Comparison of ENCODE assay signal across 5 fruit fly cellular contexts in the genomic region with DNA sequence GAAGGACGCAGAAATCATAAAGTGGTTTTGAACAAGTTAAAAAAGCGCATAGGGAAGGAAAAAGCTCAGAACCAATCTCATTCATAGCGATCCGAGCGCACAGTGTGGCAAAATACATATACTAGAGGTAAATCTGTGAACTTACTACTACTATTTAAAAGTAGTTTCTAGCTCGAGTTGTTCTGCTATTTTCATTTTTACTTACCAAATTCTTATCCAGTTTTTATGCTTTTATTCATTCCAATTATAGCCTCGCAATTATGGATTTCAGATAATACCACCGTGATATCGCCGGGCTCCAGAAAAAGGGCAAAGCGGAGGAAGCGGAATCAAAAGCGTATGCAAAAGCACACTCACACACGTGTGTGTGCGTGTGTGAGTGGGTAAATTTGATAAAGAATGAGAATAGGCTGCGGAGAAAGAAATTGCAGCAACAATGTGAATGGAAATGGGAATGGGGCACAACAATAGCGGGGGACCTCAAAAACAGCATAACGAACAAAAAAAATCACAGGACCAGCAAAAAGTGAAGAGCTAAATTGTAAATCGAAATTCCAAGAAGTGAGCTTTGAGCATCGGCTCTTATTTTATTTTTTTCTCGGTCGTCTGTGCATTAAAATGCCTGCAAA.
TF ChIP-seq lines count a peak whose summit lies in the region.

No protein-coding gene starts in this region.

- no peak for TF ChIP-seq CTCF in whole organism, embryonic (GFP tag; optimal IDR thresholded peaks at IDR 0.05; lab: Kevin White, UChicago)

TF ChIP-seq in whole organism, adult, 20 proteins besides CTCF, POLR2A, EP300 and RAD21:
- TF ChIP-seq tj (GFP tag; optimal IDR thresholded peaks at IDR 0.05; lab: Kevin White, UChicago) = peak; percentile 44
- TF ChIP-seq bab1 (GFP tag; optimal IDR thresholded peaks at IDR 0.05; lab: Kevin White, UChicago) = no peak

TF ChIP-seq in whole organism, embryonic, 481 proteins besides CTCF, POLR2A, EP300 and RAD21:
- TF ChIP-seq nom (GFP tag; optimal IDR thresholded peaks at IDR 0.05; lab: Kevin White, UChicago) (peak; percentile 26), pfk (GFP tag; optimal IDR thresholded peaks at IDR 0.05; lab: Kevin White, UChicago) (no peak), Drgx (GFP tag; IDR thresholded peaks at IDR 0.05; lab: Robert Waterston, UW) (peak; percentile 56), zfh1 (GFP tag; IDR thresholded peaks at IDR 0.05; lab: Robert Waterston, UW) (peak; percentile 51; the same call in 1 of the 3 replicates), bsh (GFP tag; optimal IDR thresholded peaks at IDR 0.05; lab: Kevin White, UChicago) (peak in 1 of 2 experiments; percentile 61), so (GFP tag; IDR thresholded peaks at IDR 0.05; lab: Robert Waterston, UW) (0 out of 3 replicates have a peak, but pooled peaks have one; percentile 15), kay (GFP tag; optimal IDR thresholded peaks at IDR 0.05; lab: Kevin White, UChicago) (no peak), CG6689 (GFP tag; IDR thresholded peaks at IDR 0.05; lab: Robert Waterston, UW) (peak; percentile 39; the same call in 1 of the 2 replicates), Ets65A (GFP tag; lab: Kevin White, UChicago) (peak; percentile 61), CG4730 (GFP tag; IDR thresholded peaks at IDR 0.05; lab: Robert Waterston, UW) (0 out of 2 replicates have a peak, but pooled peaks have one; percentile 11), lbe (GFP tag; optimal IDR thresholded peaks at IDR 0.05; lab: Kevin White, UChicago) (peak; percentile 81), CG17361 (GFP tag; IDR thresholded peaks at IDR 0.05; lab: Robert Waterston, UW) (no peak), sens (GFP tag; lab: Kevin White, UChicago) (peak; percentile 61), sd (tag; optimal IDR thresholded peaks at IDR 0.05; lab: Kevin White, UChicago) (no peak)
TF ChIP-seq in whole organism, embryonic: peak in this region for 10.

TF ChIP-seq in whole organism, prepupa, 60 proteins besides CTCF, POLR2A, EP300 and RAD21 (continues in another document):
- TF ChIP-seq Eip93F (GFP tag; optimal IDR thresholded peaks at IDR 0.05; lab: Kevin White, UChicago) (no peak), CG3032 (tag; optimal IDR thresholded peaks at IDR 0.05; lab: Kevin White, UChicago) (peak; percentile 86), Sox15 (GFP tag; optimal IDR thresholded peaks at IDR 0.05; lab: Kevin White, UChicago) (peak; percentile 45), Hr39 (GFP tag; optimal IDR thresholded peaks at IDR 0.05; lab: Kevin White, UChicago) (peak; percentile 55), Hr38 (GFP tag; optimal IDR thresholded peaks at IDR 0.05; lab: Kevin White, UChicago) (no peak), fd85E (GFP tag; optimal IDR thresholded peaks at IDR 0.05; lab: Kevin White, UChicago) (no peak), Blimp-1 (GFP tag; optimal IDR thresholded peaks at IDR 0.05; lab: Kevin White, UChicago) (no peak), CG3919 (GFP tag; optimal IDR thresholded peaks at IDR 0.05; lab: Kevin White, UChicago) (peak; percentile 80), CG7368 (GFP tag; optimal IDR thresholded peaks at IDR 0.05; lab: Kevin White, UChicago) (peak; percentile 63), CG6163 (GFP tag; IDR thresholded peaks at IDR 0.05; lab: Robert Waterston, UW) (peak; percentile 72), achi (GFP tag; optimal IDR thresholded peaks at IDR 0.05; lab: Kevin White, UChicago) (peak; percentile 79), net (GFP tag; optimal IDR thresholded peaks at IDR 0.05; lab: Kevin White, UChicago) (peak; percentile 57), CG6792 (GFP tag; optimal IDR thresholded peaks at IDR 0.05; lab: Kevin White, UChicago) (peak; percentile 48), acj6 (GFP tag; optimal IDR thresholded peaks at IDR 0.05; lab: Kevin White, UChicago) (peak; percentile 81), CG11762 (GFP tag; optimal IDR thresholded peaks at IDR 0.05; lab: Kevin White, UChicago; ENCODE audit: insufficient read depth) (peak; percentile 58), CG32006 (GFP tag; optimal IDR thresholded peaks at IDR 0.05; lab: Kevin White, UChicago) (peak; percentile 22), CG6854 (GFP tag; optimal IDR thresholded peaks at IDR 0.05; lab: Kevin White, UChicago) (no peak), Eip75B (GFP tag; optimal IDR thresholded peaks at IDR 0.05; lab: Kevin White, UChicago) (peak; percentile 59), CG34406 (GFP tag; optimal IDR thresholded peaks at IDR 0.05; lab: Kevin White, UChicago) (peak; percentile 68), CG10631 (GFP tag; optimal IDR thresholded peaks at IDR 0.05; lab: Kevin White, UChicago) (peak; percentile 50), CG11902 (GFP tag; optimal IDR thresholded peaks at IDR 0.05; lab: Kevin White, UChicago) (peak; percentile 15), eg (GFP tag; IDR thresholded peaks at IDR 0.05; lab: Robert Waterston, UW) (peak; percentile 54; the same call in 1 of the 3 replicates)

TF ChIP-seq in whole organism, pupa, 21 proteins besides CTCF, POLR2A, EP300 and RAD21:
- TF ChIP-seq D1 (tag; optimal IDR thresholded peaks at IDR 0.05; lab: Kevin White, UChicago) (peak; percentile 31), Pif1B (GFP tag; optimal IDR thresholded peaks at IDR 0.05; lab: Kevin White, UChicago) (peak; percentile 22), CG8159 (tag; optimal IDR thresholded peaks at IDR 0.05; lab: Kevin White, UChicago) (peak; percentile 87), CG10348 (GFP tag; IDR thresholded peaks at IDR 0.05; lab: Robert Waterston, UW) (no peak), CG13204 (GFP tag; optimal IDR thresholded peaks at IDR 0.05; lab: Kevin White, UChicago) (no peak), Snoo (tag; optimal IDR thresholded peaks at IDR 0.05; lab: Kevin White, UChicago) (peak; percentile 51), EcR (GFP tag; optimal IDR thresholded peaks at IDR 0.05; lab: Kevin White, UChicago) (no peak), CG17806 (tag; optimal IDR thresholded peaks at IDR 0.05; lab: Kevin White, UChicago) (peak; percentile 83), CG12605 (GFP tag; IDR thresholded peaks at IDR 0.05; lab: Robert Waterston, UW) (peak; percentile 30; the same call in 1 of the 2 replicates), Pif1A (GFP tag; optimal IDR thresholded peaks at IDR 0.05; lab: Kevin White, UChicago) (peak; percentile 77), gl (tag; optimal IDR thresholded peaks at IDR 0.05; lab: Kevin White, UChicago) (peak; percentile 70), CG8301 (tag; optimal IDR thresholded peaks at IDR 0.05; lab: Kevin White, UChicago) (peak; percentile 38), CG4496 (GFP tag; IDR thresholded peaks at IDR 0.05; lab: Robert Waterston, UW) (peak; percentile 86), Ets98B (GFP tag; IDR thresholded peaks at IDR 0.05; lab: Robert Waterston, UW) (peak; percentile 45; the same call in 1 of the 2 replicates), CG9948 (tag; optimal IDR thresholded peaks at IDR 0.05; lab: Kevin White, UChicago) (peak; percentile 80), CG32121 (GFP tag; IDR thresholded peaks at IDR 0.05; lab: Robert Waterston, UW) (no peak), CG15710 (tag; optimal IDR thresholded peaks at IDR 0.05; lab: Kevin White, UChicago) (peak; percentile 71), fd96Ca (GFP tag; IDR thresholded peaks at IDR 0.05; lab: Robert Waterston, UW) (peak; percentile 54; the same call in 2 of the 3 replicates), CG34367 (tag; optimal IDR thresholded peaks at IDR 0.05; lab: Kevin White, UChicago) (peak; percentile 79), rn (GFP tag; IDR thresholded peaks at IDR 0.05; lab: Robert Waterston, UW) (0 out of 2 replicates have a peak, but pooled peaks have one; percentile 20), CG14655 (GFP tag; optimal IDR thresholded peaks at IDR 0.05; lab: Kevin White, UChicago) (peak; percentile 61)

TF ChIP-seq in whole organism, wandering third instar larva, 38 proteins besides CTCF, POLR2A, EP300 and RAD21:
- TF ChIP-seq OdsH (GFP tag; optimal IDR thresholded peaks at IDR 0.05; lab: Kevin White, UChicago) (peak; percentile 81), h (GFP tag; optimal IDR thresholded peaks at IDR 0.05; lab: Kevin White, UChicago) (peak; percentile 86), woc (GFP tag; optimal IDR thresholded peaks at IDR 0.05; lab: Kevin White, UChicago) (peak; percentile 31), Sp1 (GFP tag; optimal IDR thresholded peaks at IDR 0.05; lab: Kevin White, UChicago) (peak; percentile 60), Hnf4 (GFP tag; optimal IDR thresholded peaks at IDR 0.05; lab: Kevin White, UChicago) (peak; percentile 68), foxo (GFP tag; optimal IDR thresholded peaks at IDR 0.05; lab: Kevin White, UChicago) (peak in 1 of 2 experiments; percentile 63), ey (GFP tag; optimal IDR thresholded peaks at IDR 0.05; lab: Kevin White, UChicago) (peak; percentile 74), sage (GFP tag; optimal IDR thresholded peaks at IDR 0.05; lab: Kevin White, UChicago) (peak; percentile 71), HLH106 (tag; optimal IDR thresholded peaks at IDR 0.05; lab: Kevin White, UChicago) (peak; percentile 75), pan (optimal IDR thresholded peaks at IDR 0.05; lab: Kevin White, UChicago) (no peak), dmrt93B (GFP tag; optimal IDR thresholded peaks at IDR 0.05; lab: Kevin White, UChicago) (peak; percentile 31), fru (GFP tag; optimal IDR thresholded peaks at IDR 0.05; lab: Kevin White, UChicago) (peak; percentile 76), brk (GFP tag; optimal IDR thresholded peaks at IDR 0.05; lab: Kevin White, UChicago) (peak; percentile 71), br (GFP tag; optimal IDR thresholded peaks at IDR 0.05; lab: Kevin White, UChicago) (peak; percentile 75), dl (GFP tag; optimal IDR thresholded peaks at IDR 0.05; lab: Kevin White, UChicago; ENCODE audit: insufficient read depth in 1 of 2, partially characterized antibody in 2 of 2) (no peak), GATAd (GFP tag; optimal IDR thresholded peaks at IDR 0.05; lab: Kevin White, UChicago) (no peak), psq (GFP tag; optimal IDR thresholded peaks at IDR 0.05; lab: Kevin White, UChicago) (peak; percentile 78), tai (GFP tag; optimal IDR thresholded peaks at IDR 0.05; lab: Kevin White, UChicago) (peak; percentile 70), Myc (optimal IDR thresholded peaks at IDR 0.05; lab: Kevin White, UChicago) (no peak), Abd-B (GFP tag; optimal IDR thresholded peaks at IDR 0.05; lab: Kevin White, UChicago) (no peak), rgr (GFP tag; optimal IDR thresholded peaks at IDR 0.05; lab: Kevin White, UChicago) (peak; percentile 81)
TF ChIP-seq in whole organism, wandering third instar larva: peak in this region for 16.
